Worm (Caenorhabditis elegans): ENCODE results near the gene F10C2.5.

Gene F10C2.5

DNA sequence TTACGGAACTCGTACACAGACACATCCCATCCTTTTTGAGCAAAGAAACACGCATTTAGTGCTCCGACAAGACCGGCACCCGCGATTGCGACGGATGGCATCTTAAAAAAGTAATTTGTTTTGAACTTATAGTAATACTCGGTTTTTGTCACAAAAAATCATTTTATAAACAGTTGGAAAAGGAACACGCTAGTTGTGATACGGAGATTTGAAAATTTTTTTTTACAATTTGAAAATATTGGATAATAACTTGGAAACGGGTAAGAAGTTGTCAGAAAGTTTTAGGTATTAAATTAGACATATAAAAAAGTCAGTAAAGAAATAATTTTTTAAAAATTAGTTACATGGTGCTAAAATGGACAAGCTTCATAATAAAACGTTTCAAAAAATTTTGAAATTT lies 25.2 kb downstream of the F10C2.5 start, which contains the start of gene kmo-1:
Gene kmo-1, minus strand, starts transcription at position 101 of the 400 bp plus-strand sequence.
- TF ChIP-seq cnd-1 (tag; optimal IDR thresholded peaks at IDR 0.05) (no peak), mep-1 (tag; optimal IDR thresholded peaks at IDR 0.05) (no peak)

DNA sequence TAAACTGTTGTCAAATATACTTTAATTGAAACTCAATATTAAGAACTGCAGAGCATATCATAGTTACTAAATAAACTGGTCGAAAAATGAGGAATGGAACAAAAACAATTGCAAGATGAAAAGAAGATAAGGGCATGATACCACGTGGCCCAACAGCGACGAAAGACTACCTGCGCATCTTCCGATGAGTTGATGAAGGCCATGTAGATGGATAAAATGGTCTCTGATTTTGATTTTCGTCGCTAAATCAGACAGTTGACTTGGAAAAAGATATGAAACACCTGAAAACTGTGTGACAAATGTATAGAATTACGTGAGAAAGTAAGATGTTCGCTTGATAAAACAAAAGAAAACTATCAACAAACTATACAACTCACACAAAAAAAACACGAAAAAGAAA lies 26.3 kb downstream of the F10C2.5 start:
- TF ChIP-seq ces-1 (GFP tag; optimal IDR thresholded peaks at IDR 0.05) (no peak), unc-62 (GFP tag; optimal IDR thresholded peaks at IDR 0.05) (no peak), tbx-8 (GFP tag; optimal IDR thresholded peaks at IDR 0.05) (no peak), snpc-4 (tag; optimal IDR thresholded peaks at IDR 0.05) (no peak), blmp-1 (tag; optimal IDR thresholded peaks at IDR 0.05) (no peak), M03D4.4 (tag; optimal IDR thresholded peaks at IDR 0.05) (no peak), mls-2 (tag; optimal IDR thresholded peaks at IDR 0.05) (no peak), zip-8 (tag; optimal IDR thresholded peaks at IDR 0.05) (no peak), nhr-76 (tag; optimal IDR thresholded peaks at IDR 0.05) (no peak), unc-120 (tag; optimal IDR thresholded peaks at IDR 0.05; ENCODE audit: poor library complexity, severe bottlenecking) (no peak)

DNA sequence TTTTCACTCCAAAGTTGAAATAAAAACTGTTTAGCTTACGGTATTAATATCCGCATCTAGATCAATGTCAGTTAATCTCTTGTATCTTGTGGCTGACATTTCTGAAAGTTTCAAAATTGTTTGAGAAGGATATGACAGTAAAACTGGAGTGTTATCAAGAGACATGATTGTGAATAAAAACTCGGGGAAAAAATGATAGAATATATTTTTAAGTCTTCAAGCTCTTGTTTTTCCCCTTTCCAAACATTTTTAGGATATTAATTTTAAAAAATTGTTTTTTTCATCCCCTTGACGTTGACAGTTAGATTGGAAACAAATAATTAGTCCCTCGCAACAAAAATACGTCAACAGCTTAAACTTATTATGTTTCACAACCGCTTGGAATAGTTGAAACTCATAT lies 29.7 kb downstream of the F10C2.5 start, which contains the start of gene R07B7.6:
Gene R07B7.6, minus strand, starts transcription at position 101 of the 400 bp plus-strand sequence.
- TF ChIP-seq sptf-1 (tag; optimal IDR thresholded peaks at IDR 0.05) (no peak), ces-1 (GFP tag; optimal IDR thresholded peaks at IDR 0.05) (no peak), mls-2 (tag; optimal IDR thresholded peaks at IDR 0.05) (no peak), snpc-4 (tag; optimal IDR thresholded peaks at IDR 0.05) (no peak), cnd-1 (tag; optimal IDR thresholded peaks at IDR 0.05) (no peak), unc-39 (tag; optimal IDR thresholded peaks at IDR 0.05) (no peak), nhr-12 (tag; optimal IDR thresholded peaks at IDR 0.05) (no peak), unc-62 (GFP tag; optimal IDR thresholded peaks at IDR 0.05) (no peak), elt-1 (tag; optimal IDR thresholded peaks at IDR 0.05; ENCODE audit: borderline replicate concordance, insufficient read depth) (no peak), bed-3 (GFP tag; optimal IDR thresholded peaks at IDR 0.05) (no peak), mab-5 (tag; optimal IDR thresholded peaks at IDR 0.05) (no peak), ceh-39 (tag; optimal IDR thresholded peaks at IDR 0.05) (no peak), nhr-2 (tag; optimal IDR thresholded peaks at IDR 0.05) (no peak), sem-2 (GFP tag; optimal IDR thresholded peaks at IDR 0.05) (no peak), mep-1 (tag; optimal IDR thresholded peaks at IDR 0.05) (no peak), blmp-1 (tag; optimal IDR thresholded peaks at IDR 0.05) (no peak), lin-32 (GFP tag; optimal IDR thresholded peaks at IDR 0.05) (no peak), pha-4 (tag; optimal IDR thresholded peaks at IDR 0.05) (no peak), flh-1 (GFP tag; optimal IDR thresholded peaks at IDR 0.05) (no peak)

DNA sequence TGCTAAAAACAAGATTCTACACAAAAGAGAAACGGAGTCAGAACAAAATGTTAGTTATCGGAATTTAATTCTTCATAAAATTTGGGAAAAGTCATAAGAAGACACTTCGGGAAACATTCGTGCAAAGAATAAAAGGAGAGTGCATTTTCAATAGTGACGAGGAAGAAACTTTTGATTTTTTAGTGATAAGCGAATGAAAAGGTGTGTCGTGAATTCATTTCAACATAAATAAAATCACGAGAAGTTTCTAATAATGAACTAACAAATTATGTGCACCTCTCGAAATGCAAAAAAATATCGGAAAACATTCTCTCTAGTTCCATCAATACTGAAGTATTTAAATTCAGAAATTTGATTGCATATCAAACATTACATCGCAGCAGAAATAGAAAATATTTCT lies 30.8 kb downstream of the F10C2.5 start:
- TF ChIP-seq hlh-1 (tag; optimal IDR thresholded peaks at IDR 0.05) (no peak), nhr-28 (tag; optimal IDR thresholded peaks at IDR 0.05) (no peak), lin-32 (GFP tag; optimal IDR thresholded peaks at IDR 0.05) (no peak), unc-39 (tag; optimal IDR thresholded peaks at IDR 0.05) (no peak), sptf-1 (tag; optimal IDR thresholded peaks at IDR 0.05) (no peak), lsy-2 (tag; optimal IDR thresholded peaks at IDR 0.05) (no peak), flh-1 (GFP tag; optimal IDR thresholded peaks at IDR 0.05) (no peak), M03D4.4 (tag; optimal IDR thresholded peaks at IDR 0.05) (no peak), unc-62 (GFP tag; optimal IDR thresholded peaks at IDR 0.05) (no peak), ztf-11 (tag; optimal IDR thresholded peaks at IDR 0.05) (no peak), nhr-12 (tag; optimal IDR thresholded peaks at IDR 0.05) (no peak), unc-120 (tag; optimal IDR thresholded peaks at IDR 0.05; ENCODE audit: poor library complexity, severe bottlenecking) (no peak)

DNA sequence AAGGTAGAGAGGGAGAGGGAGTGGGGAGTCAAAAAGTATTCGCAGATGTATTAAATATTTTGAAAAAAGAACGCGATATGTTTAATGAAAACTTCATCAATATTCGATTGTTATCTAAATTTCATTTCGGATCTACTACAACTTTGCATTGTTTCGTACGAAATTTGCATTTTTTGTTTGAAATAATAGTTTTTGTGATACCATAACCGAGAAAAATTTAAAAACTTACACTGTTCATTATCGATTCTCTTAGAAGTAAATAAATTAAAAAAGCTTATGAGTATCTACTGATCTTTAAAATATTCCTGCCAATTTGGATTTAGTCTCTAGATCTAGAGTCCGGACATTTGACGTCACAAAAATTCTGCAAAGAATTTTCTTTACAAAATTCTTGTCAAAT lies 35.0 kb downstream of the F10C2.5 start, which contains the start of gene R07B7.9:
Gene R07B7.9, minus strand, starts transcription at position 101 of the 400 bp plus-strand sequence.
- no peak for TF ChIP-seq ztf-11 (tag; optimal IDR thresholded peaks at IDR 0.05)
- TF ChIP-seq drap-1 (GFP tag; optimal IDR thresholded peaks at IDR 0.05) = no peak
- no peak for TF ChIP-seq unc-62 (GFP tag; optimal IDR thresholded peaks at IDR 0.05)
- no peak for TF ChIP-seq unc-39 (tag; optimal IDR thresholded peaks at IDR 0.05)
- no peak for TF ChIP-seq nhr-28 (tag; optimal IDR thresholded peaks at IDR 0.05)
- TF ChIP-seq nhr-12 (tag; optimal IDR thresholded peaks at IDR 0.05) = no peak
- no peak for TF ChIP-seq ces-1 (GFP tag; optimal IDR thresholded peaks at IDR 0.05)
- no peak for TF ChIP-seq elt-3 (tag; optimal IDR thresholded peaks at IDR 0.05)
- TF ChIP-seq nhr-237 (tag; optimal IDR thresholded peaks at IDR 0.05) = no peak
- no peak for TF ChIP-seq nhr-76 (tag; optimal IDR thresholded peaks at IDR 0.05)
- TF ChIP-seq elt-1 (tag; optimal IDR thresholded peaks at IDR 0.05; ENCODE audit: borderline replicate concordance, insufficient read depth) = no peak
- no peak for TF ChIP-seq sptf-1 (tag; optimal IDR thresholded peaks at IDR 0.05)

Measured in whole organism, mixed stage, embryonic.